Fruit fly (Drosophila melanogaster) whole organism, wandering third instar larva: ENCODE results near the gene Lip1.

Experiments used
- Dif ChIP-seq: fragments of 200-275, 200-300 bp; sonication (Bioruptor generic); optimal IDR thresholded peaks from 2 replicates; lab custom pipeline; 2018; ENCODE audit warnings: missing biosample characterization, missing genetic modification characterization; ENCODE audit not compliant: partially characterized antibody
- HLH106 ChIP-seq: fragments of 200-800 bp; optimal IDR thresholded peaks from 3 replicates; lab custom pipeline; 2019; ENCODE audit warnings: missing biosample characterization, mild to moderate bottlenecking, missing genetic modification characterization, moderate library complexity
- Myc ChIP-seq: fragments of >200 bp; optimal IDR thresholded peaks from 2 replicates; lab custom pipeline; 2017
- N ChIP-seq: fragments of >200 bp; optimal IDR thresholded peaks from 2 replicates; lab custom pipeline; 2018; ENCODE audit warnings: missing biosample characterization, missing external identifiers, missing genetic modification characterization
- OdsH ChIP-seq: fragments of 200-800 bp; sonication (Bioruptor generic); optimal IDR thresholded peaks from 2 replicates; lab custom pipeline; 2016; ENCODE audit warnings: missing biosample characterization, mild to moderate bottlenecking, missing genetic modification characterization
- Vsx2 ChIP-seq: fragments of 200-300, 225-300 bp; sonication (Bioruptor generic); optimal IDR thresholded peaks from 2 replicates; lab custom pipeline; 2018; ENCODE audit warnings: missing biosample characterization, missing genetic modification characterization; ENCODE audit not compliant: partially characterized antibody
- ey ChIP-seq: fragments of 200-800 bp; sonication (Bioruptor generic); optimal IDR thresholded peaks from 2 replicates; lab custom pipeline; 2016; ENCODE audit warnings: missing biosample characterization, missing genetic modification characterization
- fru ChIP-seq: fragments of 200-800 bp; sonication (Bioruptor generic); optimal IDR thresholded peaks from 3 replicates; lab custom pipeline; 2016; ENCODE audit warnings: missing biosample characterization, mild to moderate bottlenecking, missing genetic modification characterization
- h ChIP-seq: fragments of 200-800 bp; sonication (Bioruptor generic); optimal IDR thresholded peaks from 3 replicates; lab custom pipeline; 2016; ENCODE audit warnings: missing biosample characterization, mild to moderate bottlenecking, missing genetic modification characterization
- lola ChIP-seq: fragments of >200 bp; optimal IDR thresholded peaks from 2 replicates; lab custom pipeline; 2017; ENCODE audit warnings: missing biosample characterization, missing genetic modification characterization
- pan ChIP-seq: fragments of >200 bp; optimal IDR thresholded peaks from 2 replicates; lab custom pipeline; 2017
- usp ChIP-seq: fragments of >200 bp; optimal IDR thresholded peaks from 2 replicates; lab custom pipeline; 2017; ENCODE audit warnings: missing biosample characterization, missing genetic modification characterization
- woc ChIP-seq: sonication (Bioruptor generic); optimal IDR thresholded peaks from 2 replicates; lab custom pipeline; 2016; ENCODE audit warnings: missing biosample characterization, mild to moderate bottlenecking, missing genetic modification characterization

DNA sequence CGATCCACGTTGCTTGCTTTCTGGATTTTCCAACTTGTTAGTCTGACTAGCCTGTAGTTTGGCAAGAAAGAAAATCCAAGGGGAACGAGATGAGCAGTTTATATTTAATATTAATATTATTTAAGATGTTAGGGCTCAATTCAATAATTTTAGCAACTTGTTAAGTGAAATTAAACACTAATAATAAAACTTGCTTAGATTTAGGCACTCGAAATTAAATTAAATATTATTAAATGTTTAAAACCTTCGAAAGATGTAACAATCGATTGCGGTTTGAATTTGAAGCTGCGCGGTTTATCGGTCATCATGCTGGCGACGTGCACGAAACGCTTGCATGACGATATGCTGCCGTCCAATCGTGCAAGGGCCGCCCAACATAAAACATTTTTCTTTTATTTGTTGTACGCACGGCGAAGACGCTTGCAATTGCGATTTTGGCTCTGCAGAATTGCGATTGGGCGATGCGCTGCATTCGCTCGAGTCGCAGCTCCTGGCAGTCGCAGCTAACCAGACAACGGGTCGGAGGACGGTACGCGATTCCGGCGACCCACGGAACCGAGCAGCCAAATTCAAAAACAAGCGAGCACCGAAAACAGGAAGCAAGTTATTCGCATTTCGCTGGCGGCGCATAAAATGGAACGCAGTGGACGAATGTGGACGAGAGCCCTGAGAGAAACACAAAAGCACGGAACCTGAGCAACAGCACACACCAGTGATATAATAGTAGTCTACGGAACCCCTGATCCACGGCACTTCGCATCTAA lies 35.8 kb upstream of the Lip1 start, which contains the start of the genes Vha16-5 and CG12299:
- TF ChIP-seq h (GFP tag; lab: Kevin White, UChicago) (no peak), ey (GFP tag; lab: Kevin White, UChicago) (peak; percentile 67), Dif (peak; percentile 100), fru (no peak), pan (lab: Kevin White, UChicago) (no peak), lola (GFP tag; lab: Kevin White, UChicago) (no peak), woc (GFP tag; lab: Kevin White, UChicago) (no peak), Myc (lab: Kevin White, UChicago) (no peak), HLH106 (tag; lab: Kevin White, UChicago) (no peak), N (GFP tag; lab: Kevin White, UChicago) (no peak), usp (GFP tag; lab: Kevin White, UChicago) (no peak), Vsx2 (GFP tag; lab: Kevin White, UChicago) (peak; percentile 100), OdsH (peak; percentile 61)
